Fruit fly (Drosophila melanogaster): ENCODE data around the gene Ype.

Gene Ype

DNA sequence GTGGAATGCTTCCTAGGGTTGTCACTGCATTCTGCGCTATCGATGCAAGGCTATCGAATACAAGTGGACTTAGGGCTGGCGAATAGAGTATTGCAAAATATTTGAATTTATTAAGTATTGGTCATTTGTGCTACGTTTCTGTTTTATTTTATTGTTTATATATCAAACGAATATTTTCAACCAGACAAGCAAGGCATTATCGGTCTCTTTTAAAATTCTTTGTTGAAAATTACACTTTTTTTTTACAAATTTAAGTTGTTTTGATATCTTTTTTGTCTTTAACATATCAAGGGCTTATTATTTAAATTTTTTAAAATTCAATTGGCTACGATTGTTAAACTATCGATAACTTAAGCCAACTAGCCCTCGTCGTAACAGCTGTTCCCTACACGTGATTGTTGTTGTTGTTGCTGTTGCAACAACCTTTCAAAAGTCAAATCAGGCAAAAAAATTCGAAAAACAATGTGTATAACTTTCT is at the start of gene Ype, which contains the start of gene CG1662:
Ype (minus strand) TSS at position 45 of the 478 bp plus-strand sequence.
CG1662 (plus strand) TSS at position 191 of the 478 bp plus-strand sequence.
- TF ChIP-seq CG17801 (GFP tag; optimal IDR thresholded peaks at IDR 0.05; ENCODE audit: partially characterized antibody): peak; percentile 71

- no peak for TF ChIP-seq CG17801 (GFP tag; optimal IDR thresholded peaks at IDR 0.05; ENCODE audit: partially characterized antibody)
Observed at dm6 chrX:13434065-13434464, 46.8 kb upstream of the Ype start.

DNA sequence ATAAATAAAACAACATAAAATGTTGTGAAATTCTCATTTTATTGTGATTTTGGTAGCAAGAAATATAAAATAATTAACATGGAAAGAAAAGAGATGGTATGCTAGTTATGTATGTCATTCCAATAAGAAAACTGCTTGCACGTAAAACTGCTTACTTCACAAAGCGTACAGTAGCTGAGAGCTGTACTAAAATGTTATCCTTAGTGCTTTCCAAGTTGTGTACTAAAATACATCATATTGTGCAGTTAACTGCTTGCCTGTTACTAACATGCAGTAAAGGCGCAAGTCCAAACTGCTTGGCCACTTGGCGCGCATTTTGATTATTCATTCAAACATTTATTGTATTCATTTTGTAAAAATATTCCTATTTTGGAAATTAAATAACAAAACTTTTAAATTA is 33.8 kb upstream of the Ype start:
- TF ChIP-seq CG17801 (GFP tag; optimal IDR thresholded peaks at IDR 0.05; ENCODE audit: partially characterized antibody): no peak

DNA sequence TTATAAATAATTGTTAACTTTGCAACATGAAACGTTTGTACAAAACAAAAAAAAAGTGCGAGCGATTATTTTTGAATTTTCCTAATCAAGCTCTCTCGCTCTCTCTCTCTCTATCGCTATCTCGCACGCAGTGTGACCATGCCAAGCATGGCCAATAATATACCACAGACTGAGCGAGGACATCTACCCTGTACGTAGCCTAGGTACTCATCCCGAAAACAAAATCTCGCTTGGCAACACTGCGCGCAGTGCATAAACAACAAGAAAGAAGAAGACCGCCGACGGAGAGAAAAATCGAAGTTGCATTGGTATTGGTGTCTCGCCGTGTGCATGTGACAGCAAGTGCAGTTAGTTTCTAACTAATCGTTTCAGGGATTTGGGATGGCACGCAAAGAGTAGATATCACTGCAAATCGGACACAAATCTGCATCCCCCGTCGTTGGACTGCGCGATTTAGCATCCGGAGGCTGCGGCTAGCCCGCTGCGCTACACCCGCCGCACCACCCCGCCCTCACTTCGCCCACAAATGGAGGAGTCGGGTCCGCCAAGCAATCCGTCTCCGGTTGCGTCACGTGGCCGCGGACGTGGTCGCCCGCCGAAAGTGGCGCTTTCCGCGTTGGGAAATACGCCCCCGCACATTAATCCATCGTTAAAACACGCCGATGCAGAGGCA is 25.9 kb upstream of the Ype start, which contains the start of the genes CG1998 and Set2:
CG1998 (minus strand) TSS at position 134 of the 673 bp plus-strand sequence.
Set2 (plus strand) TSS at position 302 of the 673 bp plus-strand sequence.
- no peak for TF ChIP-seq CG17801 (GFP tag; optimal IDR thresholded peaks at IDR 0.05; ENCODE audit: partially characterized antibody)

dm6 chrX:13411376-13411973 is 24.3 kb upstream of the Ype start:
- no peak for TF ChIP-seq CG17801 (GFP tag; optimal IDR thresholded peaks at IDR 0.05; ENCODE audit: partially characterized antibody)

DNA sequence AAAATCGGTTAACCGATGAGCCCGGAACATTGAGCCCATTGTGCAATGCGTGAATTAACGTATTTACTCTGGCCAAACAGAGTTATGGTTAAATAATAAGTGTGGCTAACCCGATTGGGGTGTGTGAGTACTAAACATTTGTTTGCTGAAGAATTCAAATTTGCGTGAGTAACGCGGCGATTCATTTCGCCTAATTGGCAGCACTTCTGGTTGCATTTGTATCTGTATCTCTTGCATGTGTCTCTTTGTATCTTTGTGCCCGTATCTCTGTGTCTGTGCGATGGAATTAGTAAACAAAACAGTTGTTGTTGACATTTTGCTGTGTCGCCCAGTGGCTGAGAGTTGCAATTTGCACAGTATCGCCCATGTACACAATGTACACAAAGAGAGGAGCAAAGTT is 23.7 kb upstream of the Ype start:
- no peak for TF ChIP-seq CG17801 (GFP tag; optimal IDR thresholded peaks at IDR 0.05; ENCODE audit: partially characterized antibody)

DNA sequence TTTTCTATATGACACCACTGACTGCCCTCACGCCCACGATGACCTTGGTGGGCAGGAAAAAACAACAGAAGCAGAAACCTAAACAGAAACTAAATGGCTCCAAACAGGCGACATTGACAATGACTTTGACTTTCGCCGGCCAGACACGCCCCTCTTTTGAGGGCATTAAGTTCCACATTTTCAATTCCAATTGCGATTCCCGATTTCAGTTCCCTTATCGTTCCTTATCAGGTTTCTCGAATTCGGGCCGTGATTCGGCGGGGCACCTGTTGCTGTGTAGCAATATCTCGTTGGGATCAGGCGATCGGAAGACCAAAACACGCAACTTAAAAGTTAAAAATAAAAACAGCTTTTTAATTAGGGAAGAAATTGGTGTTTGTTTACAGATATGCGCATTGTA is 20.5 kb upstream of the Ype start:
- TF ChIP-seq CG17801 (GFP tag; optimal IDR thresholded peaks at IDR 0.05; ENCODE audit: partially characterized antibody): no peak

dm6 chrX:13406293-13406692 is 19.1 kb upstream of the Ype start:
- no peak for TF ChIP-seq CG17801 (GFP tag; optimal IDR thresholded peaks at IDR 0.05; ENCODE audit: partially characterized antibody)

- peak; percentile 27 for TF ChIP-seq CG17801 (GFP tag; optimal IDR thresholded peaks at IDR 0.05; ENCODE audit: partially characterized antibody)
Observed at dm6 chrX:13403962-13404830, 17.0 kb upstream of the Ype start, which contains the start of gene GstT4. Gene GstT4 (plus strand): TSS chrX:13404749.

DNA sequence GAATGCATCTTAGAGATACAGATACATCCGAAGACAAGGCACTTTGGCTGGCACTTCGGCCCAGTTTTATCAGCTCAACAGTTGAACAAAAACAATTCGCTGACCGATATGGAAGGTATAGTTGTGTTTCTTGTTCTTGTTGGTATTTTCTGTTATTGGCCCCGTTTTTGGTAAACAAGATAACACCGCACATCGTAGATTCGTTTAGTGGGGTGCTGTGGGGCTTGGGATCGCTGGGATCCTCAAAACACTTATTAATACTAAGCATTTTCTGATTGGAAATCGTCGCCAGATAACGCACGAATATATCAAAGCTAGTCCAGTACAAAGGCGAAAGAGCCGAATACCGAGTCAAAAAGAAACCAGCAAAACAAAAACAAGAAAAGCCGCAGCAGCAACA is 16.3 kb upstream of the Ype start:
- TF ChIP-seq CG17801 (GFP tag; optimal IDR thresholded peaks at IDR 0.05; ENCODE audit: partially characterized antibody): no peak

DNA sequence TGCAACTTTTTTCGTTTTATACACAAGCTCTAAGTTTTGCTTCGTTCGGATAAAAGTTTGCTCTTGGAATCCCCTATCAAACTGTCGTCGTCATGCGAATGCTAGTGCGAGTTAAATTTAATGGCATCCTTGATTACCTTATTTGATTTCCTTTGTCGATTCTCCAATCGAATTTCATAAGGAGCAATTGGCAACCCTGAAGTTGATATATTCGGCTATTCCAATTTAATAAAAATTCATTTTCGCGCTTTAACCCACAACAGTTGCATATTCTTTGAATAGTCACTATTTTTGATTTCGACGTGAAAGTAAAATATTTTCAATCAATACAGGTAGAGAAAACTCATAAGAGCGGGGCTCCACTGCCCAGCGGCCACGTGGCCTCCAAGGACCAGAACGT is 15.5 kb upstream of the Ype start, which contains the start of gene CG12725:
CG12725 (minus strand) TSS at position 101 of the 400 bp plus-strand sequence.
- TF ChIP-seq CG17801 (GFP tag; optimal IDR thresholded peaks at IDR 0.05; ENCODE audit: partially characterized antibody): no peak

DNA sequence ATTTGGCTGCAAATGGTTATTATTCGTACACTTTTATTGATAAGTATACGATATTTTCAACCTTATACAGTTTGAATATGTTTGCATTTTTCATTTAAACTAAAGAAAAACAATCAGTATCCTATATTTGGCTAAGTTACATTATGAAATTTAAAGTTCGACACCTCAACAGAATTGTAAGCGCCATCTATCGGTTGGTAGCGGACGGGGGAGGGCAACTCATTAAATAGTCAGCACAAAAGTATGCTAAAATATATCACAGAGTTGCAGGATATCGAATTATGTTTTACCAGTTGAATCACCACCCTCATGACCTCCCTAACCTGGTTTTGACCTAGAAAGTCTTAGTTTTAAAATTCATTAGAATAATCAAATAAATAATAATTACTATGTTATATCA is 14.0 kb upstream of the Ype start:
- peak; percentile 18 for TF ChIP-seq CG17801 (GFP tag; optimal IDR thresholded peaks at IDR 0.05; ENCODE audit: partially characterized antibody)

- no peak for TF ChIP-seq CG17801 (GFP tag; optimal IDR thresholded peaks at IDR 0.05; ENCODE audit: partially characterized antibody)
Observed at dm6 chrX:13397610-13398009, 10.4 kb upstream of the Ype start.

DNA sequence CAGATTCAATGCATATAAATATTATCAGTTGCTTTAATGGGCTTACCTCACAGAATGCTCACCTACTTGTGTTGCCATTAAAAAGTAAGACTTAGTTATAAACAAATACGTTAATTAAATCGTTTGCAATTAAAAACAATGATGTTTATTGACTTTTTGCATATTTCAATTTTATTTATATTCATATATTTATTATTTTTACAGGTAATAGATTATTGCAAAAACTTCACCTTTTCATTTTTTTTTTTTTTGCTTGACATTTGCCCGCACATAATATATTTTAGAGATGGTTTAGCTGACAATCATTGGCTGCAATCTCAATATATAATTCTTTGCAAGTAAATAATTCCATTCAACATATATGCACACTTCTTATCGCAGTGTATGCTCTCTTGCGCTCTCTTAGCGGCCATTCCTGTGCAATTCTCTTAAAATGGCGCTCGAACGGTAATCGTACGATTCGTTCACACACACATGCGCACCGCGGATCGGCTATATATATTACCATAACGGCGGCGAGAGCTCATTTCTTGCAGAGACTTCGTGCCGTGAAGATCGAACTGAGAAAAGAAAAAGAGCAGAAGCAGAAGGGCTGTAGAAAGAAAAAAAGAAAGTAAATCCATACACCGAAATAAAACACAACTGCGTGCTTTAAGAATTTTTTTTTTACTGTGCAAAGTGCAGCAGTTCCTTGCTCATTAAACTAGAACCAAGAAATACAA is 9.3 kb upstream of the Ype start, which contains the start of gene Bcat:
Bcat (plus strand) TSS at position 522 of the 722 bp plus-strand sequence.
- peak; percentile 76 for TF ChIP-seq CG17801 (GFP tag; optimal IDR thresholded peaks at IDR 0.05; ENCODE audit: partially characterized antibody)
